Fruit fly (Drosophila melanogaster) whole organism, embryonic: ENCODE results near the gene IFT54.
A peak's percentile ranks its signal among the peaks of the same experiment; 100 is the strongest.

Experiments used
- Antp ChIP-seq: fragments of 200-800 bp; sonication (Bioruptor generic); optimal IDR thresholded peaks from 3 replicates; lab custom pipeline; 2016; ENCODE audit warnings: missing biosample characterization, missing genetic modification characterization
- CG10209 ChIP-seq: fragments of 200-800 bp; sonication (Bioruptor generic); optimal IDR thresholded peaks from 3 replicates; lab custom pipeline; 2017; ENCODE audit warnings: missing biosample characterization, mild to moderate bottlenecking, missing genetic modification characterization, missing genetic modification reagents
- CG10321 ChIP-seq: fragments of 200-800 bp; sonication (Bioruptor generic); IDR thresholded peaks from 2 replicates; pipeline ENCODE4 v1.3.6; 2022; ENCODE audit warnings: missing biosample characterization, missing genetic modification characterization
- CG11247 ChIP-seq: fragments of 200-800 bp; sonication (Bioruptor generic); IDR thresholded peaks from 2 replicates; pipeline ENCODE4 v1.3.6; 2022; ENCODE audit warnings: missing biosample characterization, missing genetic modification characterization
- CG11560 ChIP-seq: fragments of 200-800 bp; sonication (Bioruptor generic); IDR thresholded peaks from 3 replicates; pipeline ENCODE4 v1.3.6; 2022; ENCODE audit warnings: missing biosample characterization, missing genetic modification characterization
- CG1233 ChIP-seq: fragments of 200-800 bp; sonication (Bioruptor generic); optimal IDR thresholded peaks from 4 replicates; lab custom pipeline; 2018; ENCODE audit warnings: missing biosample characterization, mild to moderate bottlenecking, missing genetic modification characterization
- CG13624 ChIP-seq: fragments of 200-800 bp; sonication (Bioruptor generic); optimal IDR thresholded peaks from 2 replicates; lab custom pipeline; 2016; ENCODE audit warnings: missing biosample characterization, missing genetic modification characterization
- CG1529 ChIP-seq: fragments of 200-800 bp; sonication (Bioruptor generic); optimal IDR thresholded peaks from 3 replicates; lab custom pipeline; 2018; ENCODE audit warnings: missing biosample characterization, missing genetic modification characterization
- CG17361 ChIP-seq: fragments of 200-800 bp; sonication (Bioruptor generic); IDR thresholded peaks from 3 replicates; pipeline ENCODE4 v1.3.6; 2022; ENCODE audit warnings: missing biosample characterization, missing genetic modification characterization
- CG17802 ChIP-seq: fragments of 200-800 bp; sonication (Bioruptor generic); optimal IDR thresholded peaks from 2 replicates; lab custom pipeline; 2018; ENCODE audit warnings: missing biosample characterization, mild to moderate bottlenecking, missing genetic modification characterization, moderate library complexity
- CG18764 ChIP-seq: fragments of 200-800 bp; sonication (Bioruptor generic); optimal IDR thresholded peaks from 3 replicates; lab custom pipeline; 2016; ENCODE audit warnings: missing biosample characterization, missing genetic modification characterization
- CG2120 ChIP-seq: fragments of 200-800 bp; sonication (Bioruptor generic); optimal IDR thresholded peaks from 3 replicates; lab custom pipeline; 2016; ENCODE audit warnings: missing biosample characterization, missing genetic modification characterization
- CG30403 ChIP-seq: fragments of 200-800 bp; sonication (Bioruptor generic); optimal IDR thresholded peaks from 3 replicates; lab custom pipeline; 2016; ENCODE audit warnings: missing biosample characterization, missing genetic modification characterization
- CG3407 ChIP-seq: fragments of 200-800 bp; sonication (Bioruptor generic); optimal IDR thresholded peaks from 2 replicates; lab custom pipeline; 2018; ENCODE audit warnings: missing biosample characterization, mild to moderate bottlenecking, missing genetic modification characterization
- CG4424 ChIP-seq: fragments of 200-800 bp; sonication (Bioruptor generic); optimal IDR thresholded peaks from 3 replicates; lab custom pipeline; 2016; ENCODE audit warnings: missing biosample characterization, missing genetic modification characterization
- CG4707 ChIP-seq: fragments of 200-800 bp; sonication (Bioruptor generic); optimal IDR thresholded peaks from 2 replicates; lab custom pipeline; 2018; ENCODE audit warnings: missing biosample characterization, mild to moderate bottlenecking, missing genetic modification characterization, moderate library complexity
- CG4730 ChIP-seq: fragments of 200-800 bp; sonication (Bioruptor generic); IDR thresholded peaks from 2 replicates; pipeline ENCODE4 v1.3.6; 2022; ENCODE audit warnings: missing biosample characterization, missing genetic modification characterization
- CG6765 ChIP-seq: fragments of 200-800 bp; sonication (Bioruptor generic); optimal IDR thresholded peaks from 3 replicates; lab custom pipeline; 2017; ENCODE audit warnings: missing biosample characterization, mild to moderate bottlenecking, missing genetic modification characterization
- CG7745 ChIP-seq: fragments of 200-800 bp; sonication (Bioruptor generic); optimal IDR thresholded peaks from 2 replicates; lab custom pipeline; 2018; ENCODE audit warnings: missing biosample characterization, mild to moderate bottlenecking, missing genetic modification characterization, moderate library complexity
- CG7839 ChIP-seq: fragments of 200-800 bp; sonication (Bioruptor generic); optimal IDR thresholded peaks from 3 replicates; lab custom pipeline; 2018; ENCODE audit warnings: missing biosample characterization, mild to moderate bottlenecking, missing genetic modification characterization, moderate library complexity
- CrebB ChIP-seq: fragments of 200-800 bp; sonication (Bioruptor generic); optimal IDR thresholded peaks from 3 replicates; lab custom pipeline; 2018; ENCODE audit warnings: missing biosample characterization, mild to moderate bottlenecking, missing genetic modification characterization
- Fer2 ChIP-seq: fragments of 200-800 bp; sonication (Bioruptor generic); optimal IDR thresholded peaks from 2 replicates; lab custom pipeline; 2018; ENCODE audit warnings: missing biosample characterization, mild to moderate bottlenecking, missing genetic modification characterization, moderate library complexity
- Fer3 ChIP-seq: fragments of 200-800 bp; sonication (Bioruptor generic); optimal IDR thresholded peaks from 2 replicates; lab custom pipeline; 2018; ENCODE audit warnings: missing biosample characterization, mild to moderate bottlenecking, missing genetic modification characterization, moderate library complexity
- Hand ChIP-seq: fragments of 200-800 bp; sonication (Bioruptor generic); optimal IDR thresholded peaks from 2 replicates; lab custom pipeline; 2017; ENCODE audit warnings: mild to moderate bottlenecking, missing biosample characterization, missing genetic modification reagents, missing genetic modification characterization
- Hr3 ChIP-seq: fragments of 200-800 bp; sonication (Bioruptor generic); optimal IDR thresholded peaks from 3 replicates; lab custom pipeline; 2016; ENCODE audit warnings: missing biosample characterization, missing genetic modification characterization
- Max ChIP-seq: fragments of 200-800 bp; sonication (Bioruptor generic); optimal IDR thresholded peaks from 2 replicates; lab custom pipeline; 2016; ENCODE audit warnings: missing biosample characterization, mild to moderate bottlenecking, missing genetic modification characterization
- Nf-YA ChIP-seq: fragments of 200-800 bp; sonication (Bioruptor generic); IDR thresholded peaks from 2 replicates; pipeline ENCODE4 v1.3.6; 2022; ENCODE audit warnings: missing biosample characterization, missing genetic modification characterization
- NfI ChIP-seq: fragments of 200-800 bp; sonication (Bioruptor generic); optimal IDR thresholded peaks from 3 replicates; lab custom pipeline; 2018; ENCODE audit warnings: missing biosample characterization, mild to moderate bottlenecking, missing genetic modification characterization, moderate library complexity
- Optix ChIP-seq: fragments of 200-800 bp; sonication (Bioruptor generic); IDR thresholded peaks from 3 replicates; pipeline ENCODE4 v1.3.6; 2022; ENCODE audit warnings: missing biosample characterization, missing genetic modification characterization
- Side ChIP-seq: fragments of 200-800 bp; sonication (Bioruptor generic); optimal IDR thresholded peaks from 2 replicates; lab custom pipeline; 2016; ENCODE audit warnings: missing biosample characterization, missing genetic modification characterization
- Spps ChIP-seq: fragments of 200-800 bp; sonication (Bioruptor generic); optimal IDR thresholded peaks from 2 replicates; lab custom pipeline; 2018; ENCODE audit warnings: missing biosample characterization, mild to moderate bottlenecking, missing genetic modification characterization
- amos ChIP-seq: fragments of 200-800 bp; sonication (Bioruptor generic); IDR thresholded peaks from 2 replicates; pipeline ENCODE4 v1.3.6; 2022; ENCODE audit warnings: missing biosample characterization, missing genetic modification characterization; ENCODE audit not compliant: partially characterized antibody
- ara ChIP-seq: fragments of 200-800 bp; sonication (Bioruptor generic); IDR thresholded peaks from 2 replicates; pipeline ENCODE4 v1.3.6; 2022; ENCODE audit warnings: missing biosample characterization, missing genetic modification characterization
- caup ChIP-seq: fragments of 200-800 bp; sonication (Bioruptor generic); optimal IDR thresholded peaks from 3 replicates; lab custom pipeline; 2017; ENCODE audit warnings: missing biosample characterization, mild to moderate bottlenecking, missing genetic modification characterization, moderate library complexity; ENCODE audit not compliant: severe bottlenecking
- crp ChIP-seq, 2 experiments: fragments of 200-800 bp; sonication (Bioruptor generic); optimal IDR thresholded peaks; 2 replicates in 1 of 2; 3 replicates in 1 of 2; lab custom pipeline; 2017; ENCODE audit warnings: missing biosample characterization in 2 of 2, missing genetic modification characterization in 2 of 2, mild to moderate bottlenecking in 1 of 2, moderate library complexity in 1 of 2
- cwo ChIP-seq: fragments of 200-800 bp; sonication (Bioruptor generic); optimal IDR thresholded peaks from 3 replicates; lab custom pipeline; 2017; ENCODE audit warnings: missing biosample characterization, missing genetic modification characterization, mild to moderate bottlenecking, moderate library complexity, missing genetic modification reagents
- dati ChIP-seq: fragments of 200-800 bp; sonication (Bioruptor generic); IDR thresholded peaks from 2 replicates; pipeline ENCODE4 v1.3.6; 2022; ENCODE audit warnings: missing biosample characterization, missing genetic modification characterization
- esg ChIP-seq: fragments of 200-800 bp; sonication (Bioruptor generic); conservative IDR thresholded peaks from 2 replicates; pipeline ENCODE4 v1.3.6; 2022; ENCODE audit warnings: missing biosample characterization, missing genetic modification characterization
- ewg ChIP-seq: fragments of 200-800 bp; sonication (Bioruptor generic); optimal IDR thresholded peaks from 3 replicates; lab custom pipeline; 2017; ENCODE audit warnings: mild to moderate bottlenecking, missing biosample characterization, missing genetic modification reagents, missing genetic modification characterization
- fd102C ChIP-seq: fragments of 200-800 bp; sonication (Bioruptor generic); optimal IDR thresholded peaks from 2 replicates; lab custom pipeline; 2018; ENCODE audit warnings: missing biosample characterization, mild to moderate bottlenecking, missing genetic modification characterization, moderate library complexity
- jigr1 ChIP-seq: fragments of 200-800 bp; sonication (Bioruptor generic); IDR thresholded peaks from 3 replicates; pipeline ENCODE4 v1.3.6; 2022; ENCODE audit warnings: missing biosample characterization, missing genetic modification characterization
- ken ChIP-seq: fragments of 200-800 bp; sonication (Bioruptor generic); IDR thresholded peaks from 3 replicates; pipeline ENCODE4 v1.3.6; 2022; ENCODE audit warnings: missing biosample characterization, missing genetic modification characterization
- lilli ChIP-seq: fragments of 200-800 bp; sonication (Bioruptor generic); optimal IDR thresholded peaks from 3 replicates; lab custom pipeline; 2016; ENCODE audit warnings: missing biosample characterization, missing genetic modification characterization
- nmo ChIP-seq: fragments of 200-800 bp; sonication (Bioruptor generic); optimal IDR thresholded peaks from 2 replicates; lab custom pipeline; 2018; ENCODE audit warnings: missing biosample characterization, mild to moderate bottlenecking, missing genetic modification characterization, moderate library complexity
- pfk ChIP-seq: fragments of 200-800 bp; sonication (Bioruptor generic); optimal IDR thresholded peaks from 2 replicates; lab custom pipeline; 2018; ENCODE audit warnings: missing biosample characterization, mild to moderate bottlenecking, missing genetic modification characterization, moderate library complexity
- pzg ChIP-seq: fragments of 200-800 bp; sonication (Bioruptor generic); optimal IDR thresholded peaks from 3 replicates; lab custom pipeline; 2018; ENCODE audit warnings: missing biosample characterization, mild to moderate bottlenecking, missing genetic modification characterization, moderate library complexity
- sr ChIP-seq: fragments of 200-800 bp; sonication (Bioruptor generic); IDR thresholded peaks from 3 replicates; pipeline ENCODE4 v1.3.6; 2022; ENCODE audit warnings: missing biosample characterization, missing genetic modification characterization
- ssp ChIP-seq: fragments of 200-800 bp; sonication (Bioruptor generic); IDR thresholded peaks from 2 replicates; pipeline ENCODE4 v1.3.6; 2022; ENCODE audit warnings: missing biosample characterization, missing genetic modification characterization
- vfl ChIP-seq: fragments of 200-800 bp; sonication (Bioruptor generic); optimal IDR thresholded peaks from 2 replicates; lab custom pipeline; 2016; ENCODE audit warnings: missing biosample characterization, missing genetic modification characterization

Gene IFT54

DNA sequence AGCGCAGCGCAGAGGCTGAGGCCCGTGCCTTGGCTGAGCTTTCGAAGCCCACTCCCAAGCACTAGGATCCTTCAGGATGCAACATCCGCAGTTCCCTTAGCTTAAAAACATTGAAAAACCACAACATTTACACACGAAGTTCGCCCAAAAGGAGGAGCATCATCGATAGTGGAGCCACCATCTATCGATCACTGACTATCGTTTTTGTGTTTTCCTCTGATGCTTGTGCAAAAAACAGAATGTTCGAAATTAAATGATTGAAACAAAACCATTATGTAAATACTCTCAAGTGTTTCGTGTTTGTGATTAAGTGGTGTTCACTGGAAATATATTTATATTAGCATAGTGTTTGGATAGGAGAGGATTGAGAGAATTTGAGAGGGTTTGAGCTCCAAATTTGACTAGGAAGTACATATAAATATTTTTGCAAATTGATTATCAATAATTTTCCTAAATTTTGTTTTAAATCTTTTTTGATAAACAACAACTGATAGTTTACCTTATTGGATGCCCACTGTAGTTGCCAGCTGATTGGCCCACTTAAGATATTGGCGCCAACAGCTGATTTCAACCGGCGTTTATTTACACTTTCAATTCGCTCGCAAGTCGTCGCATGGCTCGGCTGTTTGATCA lies 25.4 kb downstream of the IFT54 start, which contains the start of gene spn-B (continued):
- peak; percentile 44; the same call in 1 of the 2 replicates for TF ChIP-seq Nf-YA (GFP tag; lab: Robert Waterston, UW)
- TF ChIP-seq CG7839 (tag; lab: Kevin White, UChicago) = peak; percentile 83
- peak; percentile 69 for TF ChIP-seq CG3407
- peak; percentile 52 to 90 for TF ChIP-seq crp (GFP tag; optimal IDR thresholded peaks at IDR 0.05; lab: Kevin White, UChicago)
- TF ChIP-seq CG4707 = peak; percentile 59
- TF ChIP-seq Hr3 (GFP tag; lab: Kevin White, UChicago) = peak; percentile 76
- TF ChIP-seq Fer3 (tag; lab: Kevin White, UChicago) = peak; percentile 73
- TF ChIP-seq amos (GFP tag; lab: Robert Waterston, UW) = peak; percentile 41; the same call in 1 of the 2 replicates
- peak; percentile 78 for TF ChIP-seq CG13624 (GFP tag; lab: Kevin White, UChicago)
- peak; percentile 49 for TF ChIP-seq CG4730 (GFP tag; lab: Robert Waterston, UW)
- no peak for TF ChIP-seq CG7745
- TF ChIP-seq Spps (tag; lab: Kevin White, UChicago) = peak; percentile 71
- peak; percentile 66 for TF ChIP-seq cwo (GFP tag; lab: Kevin White, UChicago)
- TF ChIP-seq CG2120 = peak; percentile 82
- TF ChIP-seq caup = peak; percentile 76
- peak; percentile 84 for TF ChIP-seq lilli (GFP tag; lab: Kevin White, UChicago)
- no peak for TF ChIP-seq CG11560 (tag; lab: Robert Waterston, UW)
- peak; percentile 79 for TF ChIP-seq CG10209
- peak; percentile 39; the same call in 1 of the 2 replicates for TF ChIP-seq CG11247 (GFP tag; lab: Robert Waterston, UW)
- TF ChIP-seq ara (GFP tag; lab: Robert Waterston, UW) = peak; percentile 50; the same call in 1 of the 2 replicates
- TF ChIP-seq esg = peak; percentile 69
- TF ChIP-seq Max (GFP tag; lab: Kevin White, UChicago) = peak; percentile 74
- no peak for TF ChIP-seq Optix
- TF ChIP-seq CG18764 (GFP tag; lab: Kevin White, UChicago) = peak; percentile 59
- TF ChIP-seq CG1529 (GFP tag; lab: Kevin White, UChicago) = peak; percentile 57
- TF ChIP-seq vfl (GFP tag; lab: Kevin White, UChicago) = no peak
- TF ChIP-seq fd102C = no peak
- TF ChIP-seq CG4424 (GFP tag; lab: Kevin White, UChicago) = peak; percentile 77
- peak; percentile 65 for TF ChIP-seq NfI (GFP tag; lab: Kevin White, UChicago)
- TF ChIP-seq CG10321 = no peak; the same call in 1 of the 2 replicates
- TF ChIP-seq CG1233 (GFP tag; lab: Kevin White, UChicago) = peak; percentile 74
- TF ChIP-seq dati = no peak
- TF ChIP-seq CG17802 (tag; lab: Kevin White, UChicago) = peak; percentile 23
- peak; percentile 55 for TF ChIP-seq CG6765 (GFP tag; lab: Kevin White, UChicago)
- TF ChIP-seq CG30403 (GFP tag; lab: Kevin White, UChicago) = peak; percentile 83
- peak; percentile 30 for TF ChIP-seq Fer2 (tag; lab: Kevin White, UChicago)
- peak; percentile 73 for TF ChIP-seq Side
- peak; percentile 76 for TF ChIP-seq nmo (GFP tag; lab: Kevin White, UChicago)
- peak; percentile 28; the same call in 1 of the 2 replicates for TF ChIP-seq ssp (GFP tag; lab: Robert Waterston, UW)
- no peak for TF ChIP-seq pzg (GFP tag; lab: Kevin White, UChicago)
- no peak for TF ChIP-seq jigr1 (GFP tag; lab: Robert Waterston, UW)
- TF ChIP-seq CrebB (tag; lab: Kevin White, UChicago) = no peak
- TF ChIP-seq ken (GFP tag; lab: Robert Waterston, UW) = 0 out of 3 replicates have a peak, but pooled peaks have one; percentile 3
- no peak for TF ChIP-seq Antp (GFP tag; lab: Kevin White, UChicago)
- peak; percentile 52 for TF ChIP-seq ewg (GFP tag; lab: Kevin White, UChicago)
- TF ChIP-seq CG17361 (GFP tag; lab: Robert Waterston, UW) = peak; percentile 81
- peak; percentile 46 for TF ChIP-seq Hand (GFP tag; lab: Kevin White, UChicago)
- no peak for TF ChIP-seq pfk (GFP tag; lab: Kevin White, UChicago)
- 0 out of 3 replicates have a peak, but pooled peaks have one; percentile 19 for TF ChIP-seq sr (GFP tag; lab: Robert Waterston, UW)
